Worm (Caenorhabditis elegans) whole organism, L4/young adult: ENCODE data around the gene sre-56.

Experiments
- W03F9.2 ChIP-seq: fragments of 150-350 bp; optimal IDR thresholded peaks from 2 replicates; lab custom pipeline; 2014; ENCODE audit warnings: missing biosample characterization, missing genetic modification characterization
- him-1 ChIP-seq: sonication (generic microtip); optimal IDR thresholded peaks from 2 replicates; lab custom pipeline; 2016; ENCODE audit warnings: missing genotype, missing genetic modification reagents, missing genetic modification characterization, missing compliant biosample characterization

DNA sequence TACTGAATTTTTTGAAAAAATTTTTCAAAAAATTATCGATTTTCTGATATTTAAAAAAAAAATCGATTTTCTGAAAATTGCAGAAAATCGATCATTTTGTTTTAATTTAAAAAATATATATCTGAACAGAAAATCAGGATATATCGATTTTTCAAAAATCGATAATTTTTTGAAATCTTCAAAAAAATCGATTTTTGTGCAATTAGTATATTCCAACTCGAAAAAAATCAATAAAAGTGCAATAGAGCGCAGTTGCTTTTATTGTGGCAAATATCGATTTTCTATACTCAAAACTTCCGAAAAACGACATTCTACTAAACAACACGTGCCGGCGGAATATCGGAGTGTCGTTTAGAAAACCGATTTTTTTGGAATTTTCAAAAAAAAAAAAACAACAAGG, 23.6 kb upstream of the sre-56 start:
- TF ChIP-seq W03F9.2 (tag; lab: Kevin White, UChicago), result no peak
- no peak for TF ChIP-seq him-1 (tag; lab: Kevin White, UChicago)
